Worm (Caenorhabditis elegans) whole organism, L2 larva: ENCODE measurements around the gene C25F9.5.

Source experiments
- C34F6.9 ChIP-seq: fragments of 150-350 bp; optimal IDR thresholded peaks from 2 replicates; lab custom pipeline; 2014; ENCODE audit warnings: missing biosample characterization, missing genetic modification characterization
- F13H6.1 ChIP-seq: sonication (generic microtip); optimal IDR thresholded peaks from 2 replicates; lab custom pipeline; 2016; ENCODE audit warnings: missing genetic modification characterization, missing compliant biosample characterization
- Y55F3AM.14 ChIP-seq: fragments of 200-800 bp; sonication (Bioruptor generic); optimal IDR thresholded peaks from 2 replicates; lab custom pipeline; 2018; ENCODE audit warnings: mild to moderate bottlenecking, missing genetic modification characterization, missing compliant biosample characterization
- ZK546.5 ChIP-seq: sonication (generic microtip); optimal IDR thresholded peaks from 2 replicates; lab custom pipeline; 2017; ENCODE audit warnings: missing biosample characterization, missing genetic modification characterization
- alr-1 ChIP-seq: fragments of 150-350 bp; optimal IDR thresholded peaks from 2 replicates; lab custom pipeline; 2014; ENCODE audit warnings: missing biosample characterization, missing genetic modification characterization
- aly-2 ChIP-seq: fragments of 150-350 bp; optimal IDR thresholded peaks from 2 replicates; lab custom pipeline; 2014; ENCODE audit warnings: missing biosample characterization, missing genetic modification characterization
- ama-1 ChIP-seq: fragments of 150-350 bp; optimal IDR thresholded peaks from 2 replicates; lab custom pipeline; 2018; ENCODE audit warnings: inconsistent platforms
- ceh-82 ChIP-seq: fragments of 150-350 bp; optimal IDR thresholded peaks from 2 replicates; lab custom pipeline; 2014; ENCODE audit warnings: missing biosample characterization, missing genetic modification characterization
- crh-2 ChIP-seq: sonication (generic microtip); optimal IDR thresholded peaks from 2 replicates; lab custom pipeline; 2017; ENCODE audit warnings: missing biosample characterization, missing genetic modification characterization
- dmd-4 ChIP-seq: sonication (generic microtip); optimal IDR thresholded peaks from 2 replicates; lab custom pipeline; 2017; ENCODE audit warnings: missing biosample characterization, missing genetic modification characterization
- egl-27 ChIP-seq: sonication (generic microtip); optimal IDR thresholded peaks from 3 replicates; lab custom pipeline; 2017; ENCODE audit warnings: missing biosample characterization, missing genetic modification reagents, missing genetic modification characterization
- elt-1 ChIP-seq: fragments of 150-350 bp; optimal IDR thresholded peaks from 2 replicates; lab custom pipeline; 2014; ENCODE audit warnings: missing biosample characterization, missing genetic modification characterization
- elt-3 ChIP-seq: sonication (generic microtip); optimal IDR thresholded peaks from 2 replicates; lab custom pipeline; 2017; ENCODE audit warnings: missing biosample characterization, missing genetic modification characterization
- fos-1 ChIP-seq: fragments of 150-350 bp; optimal IDR thresholded peaks from 2 replicates; lab custom pipeline; 2014; ENCODE audit warnings: missing biosample characterization, missing genetic modification characterization
- gmeb-1 ChIP-seq: fragments of 150-350 bp; optimal IDR thresholded peaks from 2 replicates; lab custom pipeline; 2014; ENCODE audit warnings: missing biosample characterization, missing genetic modification characterization
- lin-13 ChIP-seq: fragments of 150-350 bp; optimal IDR thresholded peaks from 2 replicates; lab custom pipeline; 2014; ENCODE audit warnings: missing biosample characterization, missing genetic modification reagents, missing genetic modification characterization
- lsy-2 ChIP-seq, 2 experiments: fragments of 150-350 bp in 1 of 2; sonication (generic microtip) in 1 of 2; optimal IDR thresholded peaks; 2 replicates each; lab custom pipeline; 2014 to 2017; ENCODE audit warnings: missing biosample characterization in 2 of 2, missing genetic modification characterization in 2 of 2
- mab-5 ChIP-seq: fragments of 150-350 bp; optimal IDR thresholded peaks from 2 replicates; lab custom pipeline; 2014; ENCODE audit warnings: missing biosample characterization, missing genetic modification characterization
- mbf-1 ChIP-seq: sonication (generic microtip); optimal IDR thresholded peaks from 2 replicates; lab custom pipeline; 2017; ENCODE audit warnings: missing biosample characterization, missing genetic modification characterization
- nhr-11 ChIP-seq: fragments of 150-350 bp; optimal IDR thresholded peaks from 2 replicates; lab custom pipeline; 2014; ENCODE audit warnings: missing biosample characterization, missing genetic modification characterization
- nhr-129 ChIP-seq: fragments of 150-350 bp; optimal IDR thresholded peaks from 2 replicates; lab custom pipeline; 2014; ENCODE audit warnings: missing biosample characterization, missing genetic modification characterization
- nhr-21 ChIP-seq: fragments of 150-350 bp; optimal IDR thresholded peaks from 2 replicates; lab custom pipeline; 2014; ENCODE audit warnings: missing biosample characterization, missing genetic modification characterization
- nhr-23 ChIP-seq: fragments of 150-350 bp; optimal IDR thresholded peaks from 2 replicates; lab custom pipeline; 2014; ENCODE audit warnings: missing biosample characterization, missing genetic modification reagents, missing genetic modification characterization
- nhr-237 ChIP-seq: fragments of 150-350 bp; optimal IDR thresholded peaks from 2 replicates; lab custom pipeline; 2014; ENCODE audit warnings: missing biosample characterization, missing genetic modification characterization
- nhr-25 ChIP-seq: fragments of 150-350 bp; sonication (generic microtip); optimal IDR thresholded peaks from 3 replicates; lab custom pipeline; 2014; ENCODE audit warnings: missing biosample characterization, missing genetic modification characterization
- nhr-6 ChIP-seq: fragments of 150-350 bp; optimal IDR thresholded peaks from 2 replicates; lab custom pipeline; 2014; ENCODE audit warnings: missing biosample characterization, missing genetic modification characterization
- nhr-77 ChIP-seq: fragments of 150-350 bp; optimal IDR thresholded peaks from 2 replicates; lab custom pipeline; 2014; ENCODE audit warnings: missing biosample characterization, missing genetic modification characterization
- peb-1 ChIP-seq: fragments of 150-350 bp; optimal IDR thresholded peaks from 2 replicates; lab custom pipeline; 2014; ENCODE audit warnings: missing biosample characterization, missing genetic modification characterization
- sem-4 ChIP-seq: fragments of 150-350 bp; optimal IDR thresholded peaks from 2 replicates; lab custom pipeline; 2014; ENCODE audit warnings: missing biosample characterization, missing genetic modification reagents, missing genetic modification characterization
- skn-1 ChIP-seq: sonication (generic microtip); optimal IDR thresholded peaks from 2 replicates; lab custom pipeline; 2017; ENCODE audit warnings: missing biosample characterization, missing genetic modification characterization
- sma-3 ChIP-seq: sonication (generic microtip); optimal IDR thresholded peaks from 2 replicates; lab custom pipeline; 2016; ENCODE audit warnings: missing genetic modification reagents, missing genetic modification characterization, missing compliant biosample characterization
- sma-9 ChIP-seq, 2 experiments: fragments of 150-350 bp in 1 of 2; sonication (generic microtip) in 1 of 2; optimal IDR thresholded peaks; 2 replicates each; lab custom pipeline; 2014 to 2016; ENCODE audit warnings: missing genetic modification characterization in 2 of 2, mild to moderate bottlenecking in 1 of 2, missing biosample characterization in 1 of 2, missing compliant biosample characterization in 1 of 2, missing genetic modification reagents in 1 of 2, moderate library complexity in 1 of 2
- unc-39 ChIP-seq: fragments of 150-350 bp; optimal IDR thresholded peaks from 2 replicates; lab custom pipeline; 2014; ENCODE audit warnings: missing biosample characterization, missing genetic modification characterization
- unc-55 ChIP-seq: fragments of 150-350 bp; sonication (generic microtip); optimal IDR thresholded peaks from 3 replicates; lab custom pipeline; 2014; ENCODE audit warnings: missing biosample characterization, missing genetic modification reagents, missing genetic modification characterization
- zag-1 ChIP-seq: fragments of 150-350 bp; optimal IDR thresholded peaks from 2 replicates; lab custom pipeline; 2014; ENCODE audit warnings: missing biosample characterization, missing genetic modification characterization
- ztf-1 ChIP-seq: fragments of 200-800 bp; sonication (Bioruptor generic); conservative IDR thresholded peaks from 2 replicates; pipeline ENCODE4 v1.3.6; 2022; ENCODE audit warnings: missing genetic modification characterization, missing compliant biosample characterization
- ztf-11 ChIP-seq: sonication (generic microtip); optimal IDR thresholded peaks from 2 replicates; lab custom pipeline; 2017; ENCODE audit warnings: missing biosample characterization, missing genetic modification characterization
- ztf-4 ChIP-seq: fragments of 150-350 bp; optimal IDR thresholded peaks from 2 replicates; lab custom pipeline; 2014; ENCODE audit warnings: missing biosample characterization, missing genetic modification characterization

C25F9.5 gene

DNA sequence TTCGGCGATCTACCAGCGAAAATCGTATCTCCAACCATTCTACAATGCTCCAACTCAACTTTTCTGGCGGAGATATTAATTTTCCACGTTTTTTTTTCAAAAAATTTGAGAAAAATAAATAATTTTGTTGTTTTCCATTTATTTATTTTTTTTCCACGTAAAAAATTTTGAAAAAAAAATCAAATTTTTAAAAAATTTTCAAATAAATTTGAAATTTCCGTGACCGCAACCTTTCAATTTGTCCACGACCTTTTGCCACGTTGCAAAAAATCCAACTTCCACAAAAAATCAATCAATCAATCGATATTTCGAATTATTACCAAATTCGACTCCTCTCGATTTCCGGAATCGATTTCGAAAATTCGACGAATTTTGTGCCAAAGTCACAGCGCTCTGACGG, 39.4 kb downstream of the C25F9.5 start, which contains the start of gene Y43F8A.2:
Y43F8A.2 (plus strand) TSS at position 301 of the 400 bp plus-strand sequence.
- TF ChIP-seq mab-5 (tag; lab: Kevin White, UChicago), result no peak
- no peak for TF ChIP-seq unc-39 (tag; lab: Kevin White, UChicago)
- TF ChIP-seq sma-3 (GFP tag; lab: Kevin White, UChicago), result no peak
- no peak for TF ChIP-seq lin-13 (GFP tag; lab: Kevin White, UChicago)
- TF ChIP-seq nhr-237 (tag; lab: Kevin White, UChicago), result no peak
- TF ChIP-seq nhr-21 (tag; lab: Kevin White, UChicago), result no peak
- TF ChIP-seq unc-55 (GFP tag; lab: Kevin White, UChicago), result no peak
- TF ChIP-seq sma-9 (GFP tag; optimal IDR thresholded peaks at IDR 0.05; lab: Kevin White, UChicago), result no peak
- no peak for TF ChIP-seq sma-9 (tag; optimal IDR thresholded peaks at IDR 0.05; lab: Kevin White, UChicago)
- TF ChIP-seq gmeb-1 (tag; lab: Kevin White, UChicago), result no peak
- TF ChIP-seq ceh-82, result no peak
- no peak for TF ChIP-seq ama-1
- TF ChIP-seq peb-1 (tag; lab: Kevin White, UChicago), result no peak
- TF ChIP-seq Y55F3AM.14, result no peak
- TF ChIP-seq fos-1 (tag; lab: Kevin White, UChicago), result no peak
- TF ChIP-seq C34F6.9, result no peak
- TF ChIP-seq nhr-6 (tag; lab: Kevin White, UChicago), result no peak
- TF ChIP-seq sem-4 (tag; lab: Kevin White, UChicago), result no peak
- no peak for TF ChIP-seq crh-2 (tag; lab: Kevin White, UChicago)
- no peak for TF ChIP-seq nhr-129 (tag; lab: Kevin White, UChicago)
- TF ChIP-seq nhr-23 (tag; lab: Kevin White, UChicago), result no peak

DNA sequence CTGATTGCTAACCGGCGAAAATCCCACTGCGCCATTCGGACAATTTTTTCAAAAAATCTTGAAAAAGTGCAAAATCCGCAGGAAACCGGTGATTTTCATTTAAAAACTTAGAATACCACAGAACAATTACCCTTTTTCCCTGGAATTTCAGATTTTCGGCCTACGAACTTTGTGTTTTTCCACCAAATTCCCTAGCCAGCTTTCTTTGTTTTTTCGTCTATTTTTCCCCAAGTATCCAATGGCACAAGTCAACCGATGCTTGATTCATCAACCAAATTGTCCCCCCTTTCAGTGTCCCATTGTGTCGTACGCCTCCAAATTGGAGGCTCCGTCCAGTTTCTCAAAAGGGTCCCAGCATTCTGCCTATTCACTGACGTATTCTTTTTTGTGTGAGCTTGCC, 40.5 kb downstream of the C25F9.5 start, which contains the start of gene Y43F8A.1:
Y43F8A.1 (plus strand) TSS at position 301 of the 400 bp plus-strand sequence.
- TF ChIP-seq sma-3 (GFP tag; lab: Kevin White, UChicago), result no peak
- no peak for TF ChIP-seq egl-27
- no peak for TF ChIP-seq fos-1 (tag; lab: Kevin White, UChicago)
- no peak for TF ChIP-seq dmd-4 (tag; lab: Kevin White, UChicago)
- TF ChIP-seq nhr-11 (tag; lab: Kevin White, UChicago), result no peak
- TF ChIP-seq ztf-4, result no peak
- TF ChIP-seq alr-1 (tag; lab: Kevin White, UChicago), result no peak
- no peak for TF ChIP-seq mbf-1 (tag; lab: Kevin White, UChicago)
- no peak for TF ChIP-seq sma-9 (GFP tag; optimal IDR thresholded peaks at IDR 0.05; lab: Kevin White, UChicago)
- TF ChIP-seq sma-9 (tag; optimal IDR thresholded peaks at IDR 0.05; lab: Kevin White, UChicago), result no peak
- no peak for TF ChIP-seq ztf-1 (GFP tag; lab: Robert Waterston, UW)
- no peak for TF ChIP-seq ama-1
- TF ChIP-seq F13H6.1 (tag; lab: Kevin White, UChicago), result no peak
- TF ChIP-seq skn-1, result no peak
- TF ChIP-seq mab-5 (tag; lab: Kevin White, UChicago), result no peak
- no peak for TF ChIP-seq nhr-77 (tag; lab: Kevin White, UChicago)
- no peak for TF ChIP-seq lsy-2 (tag; optimal IDR thresholded peaks at IDR 0.05; lab: Kevin White, UChicago)
- no peak for TF ChIP-seq Y55F3AM.14
- TF ChIP-seq elt-3, result no peak
- TF ChIP-seq, all 48 proteins: peak for 0

DNA sequence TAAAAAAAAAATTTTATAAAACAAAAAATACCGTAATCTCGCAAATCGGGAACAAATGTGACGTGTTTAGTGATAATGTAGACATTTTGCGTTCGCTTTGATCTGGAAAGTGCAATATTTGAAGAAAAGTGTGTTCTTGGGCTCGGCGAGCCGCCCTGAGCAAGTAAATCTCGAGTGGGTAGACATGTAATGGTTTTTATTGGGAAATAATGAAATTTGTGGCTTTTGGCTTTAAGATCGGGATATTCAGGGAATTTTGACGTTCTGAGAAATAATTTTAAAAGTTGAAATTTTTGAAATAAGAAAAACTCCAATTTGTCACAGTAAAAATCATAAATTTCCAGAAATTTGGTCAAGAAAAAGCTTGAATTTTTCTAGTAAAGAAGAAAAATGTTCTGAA, 48.1 kb downstream of the C25F9.5 start, which contains the start of gene C14B4.2:
C14B4.2 (minus strand) TSS at position 101 of the 400 bp plus-strand sequence.
- TF ChIP-seq lsy-2 (tag; optimal IDR thresholded peaks at IDR 0.05; lab: Kevin White, UChicago) (no peak), F13H6.1 (tag; lab: Kevin White, UChicago) (no peak), ztf-11 (no peak), lin-13 (GFP tag; lab: Kevin White, UChicago) (no peak), nhr-21 (tag; lab: Kevin White, UChicago) (no peak), fos-1 (tag; lab: Kevin White, UChicago) (no peak), nhr-6 (tag; lab: Kevin White, UChicago) (no peak), ZK546.5 (tag; lab: Kevin White, UChicago) (no peak), nhr-23 (tag; lab: Kevin White, UChicago) (no peak), nhr-25 (tag; lab: Kevin White, UChicago) (no peak), nhr-11 (tag; lab: Kevin White, UChicago) (no peak), egl-27 (no peak), zag-1 (tag; lab: Kevin White, UChicago) (no peak), aly-2 (tag; lab: Kevin White, UChicago) (no peak)

DNA sequence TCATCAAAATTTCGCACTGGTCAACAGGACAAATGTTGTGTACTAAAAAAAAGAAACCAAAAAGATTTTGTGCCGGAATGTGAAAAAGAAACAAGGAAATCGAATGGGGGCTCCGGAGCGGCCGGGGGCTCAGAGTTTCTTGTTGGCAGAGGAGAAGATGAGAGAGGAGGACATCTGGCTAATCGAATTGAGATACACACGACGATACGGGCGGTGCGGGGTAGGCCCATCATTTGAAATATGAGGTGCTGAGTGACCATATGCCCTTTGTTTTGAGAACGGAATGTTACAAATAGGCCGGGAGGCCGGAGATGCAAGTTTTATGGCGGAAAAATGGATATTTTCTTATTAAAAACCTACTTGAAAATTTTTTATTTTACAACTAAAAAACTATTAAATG, 52.6 kb downstream of the C25F9.5 start:
- no peak for TF ChIP-seq nhr-77 (tag; lab: Kevin White, UChicago)
- no peak for TF ChIP-seq fos-1 (tag; lab: Kevin White, UChicago)
- no peak for TF ChIP-seq elt-1
